Fruit fly (Drosophila melanogaster) whole organism, embryonic: Measurements from ENCODE around the gene CG33514.

Experiments used
- ATbp ChIP-seq: fragments of 200-800 bp; sonication (Bioruptor generic); optimal IDR thresholded peaks from 2 replicates; lab custom pipeline; 2017; ENCODE audit warnings: missing biosample characterization, mild to moderate bottlenecking, missing genetic modification characterization, missing genetic modification reagents
- Atf3 ChIP-seq: fragments of 200-800 bp; sonication (Bioruptor generic); optimal IDR thresholded peaks from 3 replicates; lab custom pipeline; 2016; ENCODE audit warnings: missing biosample characterization, missing genetic modification characterization
- Bdp1 ChIP-seq: fragments of 200-800 bp; sonication (Bioruptor generic); optimal IDR thresholded peaks from 3 replicates; lab custom pipeline; 2016; ENCODE audit warnings: missing biosample characterization, missing genetic modification characterization
- C15 ChIP-seq: fragments of 200-800 bp; sonication (Bioruptor generic); IDR thresholded peaks from 3 replicates; pipeline ENCODE4 v1.3.6; 2022; ENCODE audit warnings: missing biosample characterization, missing genetic modification characterization
- CG10565 ChIP-seq: fragments of 200-800 bp; sonication (Bioruptor generic); optimal IDR thresholded peaks from 3 replicates; lab custom pipeline; 2016; ENCODE audit warnings: missing biosample characterization, mild to moderate bottlenecking, missing genetic modification characterization
- CG12744 ChIP-seq: fragments of 200-800 bp; sonication (Bioruptor generic); optimal IDR thresholded peaks from 2 replicates; lab custom pipeline; 2016; ENCODE audit warnings: missing biosample characterization, missing genetic modification characterization
- CG13624 ChIP-seq: fragments of 200-800 bp; sonication (Bioruptor generic); optimal IDR thresholded peaks from 2 replicates; lab custom pipeline; 2016; ENCODE audit warnings: missing biosample characterization, missing genetic modification characterization
- CG14050 ChIP-seq: fragments of 200-800 bp; sonication (Bioruptor generic); IDR thresholded peaks from 3 replicates; pipeline ENCODE4 v1.3.6; 2022; ENCODE audit warnings: missing biosample characterization, missing genetic modification characterization
- CG14860 ChIP-seq: fragments of 200-800 bp; sonication (Bioruptor generic); IDR thresholded peaks from 3 replicates; pipeline ENCODE4 v1.3.6; 2022; ENCODE audit warnings: missing biosample characterization, missing genetic modification characterization; ENCODE audit not compliant: partially characterized antibody
- CG15696 ChIP-seq: fragments of 200-800 bp; sonication (Bioruptor generic); optimal IDR thresholded peaks from 2 replicates; lab custom pipeline; 2019; ENCODE audit warnings: missing biosample characterization, mild to moderate bottlenecking, missing genetic modification characterization, moderate library complexity
- CG18011 ChIP-seq: fragments of 200-800 bp; sonication (Bioruptor generic); optimal IDR thresholded peaks from 2 replicates; lab custom pipeline; 2017; ENCODE audit warnings: missing biosample characterization, missing genetic modification characterization, mild to moderate bottlenecking, moderate library complexity, missing genotype
- CG2120 ChIP-seq: fragments of 200-800 bp; sonication (Bioruptor generic); optimal IDR thresholded peaks from 3 replicates; lab custom pipeline; 2016; ENCODE audit warnings: missing biosample characterization, missing genetic modification characterization
- CG2875 ChIP-seq: fragments of 200-800 bp; sonication (Bioruptor generic); optimal IDR thresholded peaks from 2 replicates; lab custom pipeline; 2017; ENCODE audit warnings: missing biosample characterization, mild to moderate bottlenecking, missing genetic modification characterization, missing genetic modification reagents
- CG31388 ChIP-seq: fragments of 200-800 bp; sonication (Bioruptor generic); optimal IDR thresholded peaks from 2 replicates; lab custom pipeline; 2016; ENCODE audit warnings: missing biosample characterization, missing genetic modification characterization
- CG3838 ChIP-seq: fragments of 200-800 bp; sonication (Bioruptor generic); optimal IDR thresholded peaks from 3 replicates; lab custom pipeline; 2016; ENCODE audit warnings: missing biosample characterization, missing genetic modification characterization
- CG4404 ChIP-seq: fragments of 200-800 bp; sonication (Bioruptor generic); IDR thresholded peaks from 2 replicates; pipeline ENCODE4 v1.3.6; 2022; ENCODE audit warnings: missing biosample characterization, missing genetic modification characterization
- CG4820 ChIP-seq: fragments of 200-800 bp; sonication (Bioruptor generic); optimal IDR thresholded peaks from 3 replicates; lab custom pipeline; 2016; ENCODE audit warnings: missing biosample characterization, missing genetic modification characterization
- CG5245 ChIP-seq: fragments of 200-800 bp; sonication (Bioruptor generic); optimal IDR thresholded peaks from 3 replicates; lab custom pipeline; 2016; ENCODE audit warnings: missing biosample characterization, missing genetic modification characterization
- CG7928 ChIP-seq: fragments of 200-800 bp; sonication (Bioruptor generic); optimal IDR thresholded peaks from 2 replicates; lab custom pipeline; 2017; ENCODE audit warnings: missing biosample characterization, mild to moderate bottlenecking, missing genetic modification characterization
- CG8359 ChIP-seq: fragments of 200-800 bp; sonication (Bioruptor generic); optimal IDR thresholded peaks from 2 replicates; lab custom pipeline; 2017; ENCODE audit warnings: missing biosample characterization, mild to moderate bottlenecking, missing genetic modification characterization, borderline replicate concordance
- CG8944 ChIP-seq: fragments of 200-800 bp; sonication (Bioruptor generic); optimal IDR thresholded peaks from 3 replicates; lab custom pipeline; 2016; ENCODE audit warnings: missing biosample characterization, missing genetic modification characterization
- HLH3B ChIP-seq: fragments of 200-800 bp; sonication (Bioruptor generic); IDR thresholded peaks from 2 replicates; pipeline ENCODE4 v1.3.6; 2022; ENCODE audit warnings: missing biosample characterization, missing genetic modification characterization
- Opbp ChIP-seq: fragments of 200-800 bp; sonication (Bioruptor generic); IDR thresholded peaks from 3 replicates; pipeline ENCODE4 v1.3.6; 2022; ENCODE audit warnings: missing biosample characterization, missing genetic modification characterization; ENCODE audit not compliant: partially characterized antibody
- Pdp1 ChIP-seq, 2 experiments: fragments of 200-800 bp; sonication (Bioruptor generic); optimal IDR thresholded peaks; 3 replicates each; lab custom pipeline; 2016; ENCODE audit warnings: missing biosample characterization in 2 of 2, missing genetic modification characterization in 2 of 2, mild to moderate bottlenecking in 1 of 2, moderate library complexity in 1 of 2
- Rx ChIP-seq: fragments of 200-800 bp; sonication (Bioruptor generic); IDR thresholded peaks from 2 replicates; pipeline ENCODE4 v1.3.6; 2022; ENCODE audit warnings: missing biosample characterization, missing genetic modification characterization
- Sox100B ChIP-seq: fragments of 200-800 bp; sonication (Bioruptor generic); optimal IDR thresholded peaks from 3 replicates; lab custom pipeline; 2018; ENCODE audit warnings: missing biosample characterization, mild to moderate bottlenecking, missing genetic modification characterization
- Sry-δ ChIP-seq: fragments of 200-800 bp; sonication (Bioruptor generic); optimal IDR thresholded peaks from 2 replicates; lab custom pipeline; 2016; ENCODE audit warnings: missing biosample characterization, missing genetic modification characterization
- Ssrp ChIP-seq: fragments of 200-800 bp; sonication (Bioruptor generic); optimal IDR thresholded peaks from 2 replicates; lab custom pipeline; 2018; ENCODE audit warnings: missing biosample characterization, mild to moderate bottlenecking, missing genetic modification characterization, moderate library complexity
- Stat92E ChIP-seq, 3 experiments: fragments of >200 bp in 2 of 3; fragments of 200-800 bp in 1 of 3; sonication (Bioruptor generic) in 1 of 3; optimal IDR thresholded peaks; 2 replicates each; lab custom pipeline; 2017 to 2019; ENCODE audit warnings: missing biosample characterization in 3 of 3, missing genetic modification characterization in 3 of 3, mild to moderate bottlenecking in 1 of 3, moderate library complexity in 1 of 3
- Usf ChIP-seq: fragments of 200-800 bp; sonication (Bioruptor generic); optimal IDR thresholded peaks from 2 replicates; lab custom pipeline; 2017; ENCODE audit warnings: missing genotype, missing biosample characterization, missing genetic modification characterization
- Vsx1 ChIP-seq: fragments of 200-800 bp; sonication (Bioruptor generic); optimal IDR thresholded peaks from 2 replicates; lab custom pipeline; 2017; ENCODE audit warnings: missing biosample characterization, mild to moderate bottlenecking, missing genetic modification characterization, missing genetic modification reagents
- abd-A ChIP-seq: fragments of 200-800 bp; sonication (Bioruptor generic); optimal IDR thresholded peaks from 3 replicates; lab custom pipeline; 2019; ENCODE audit warnings: missing biosample characterization, mild to moderate bottlenecking, missing genetic modification characterization, moderate library complexity
- al ChIP-seq: fragments of 200-800 bp; sonication (Bioruptor generic); IDR thresholded peaks from 2 replicates; pipeline ENCODE4 v1.3.6; 2022; ENCODE audit warnings: missing biosample characterization, missing genetic modification characterization
- bab2 ChIP-seq: fragments of 200-800 bp; sonication (Bioruptor generic); optimal IDR thresholded peaks from 2 replicates; lab custom pipeline; 2016; ENCODE audit warnings: missing biosample characterization, missing genetic modification characterization
- bowl ChIP-seq: fragments of 200-800 bp; sonication (Bioruptor generic); IDR thresholded peaks from 2 replicates; pipeline ENCODE4 v1.3.6; 2022; ENCODE audit warnings: missing biosample characterization, missing genetic modification characterization
- chif ChIP-seq, 2 experiments: fragments of 200-800 bp; sonication (Bioruptor generic); optimal IDR thresholded peaks; 3 replicates each; lab custom pipeline; 2016; ENCODE audit warnings: missing biosample characterization in 2 of 2, missing genetic modification characterization in 2 of 2
- disco-r ChIP-seq: fragments of 200-800 bp; sonication (Bioruptor generic); optimal IDR thresholded peaks from 2 replicates; lab custom pipeline; 2016; ENCODE audit warnings: missing biosample characterization, missing genetic modification characterization
- jing ChIP-seq: fragments of 200-800 bp; sonication (Bioruptor generic); optimal IDR thresholded peaks from 2 replicates; lab custom pipeline; 2018; ENCODE audit warnings: missing biosample characterization, mild to moderate bottlenecking, missing genetic modification characterization
- knrl ChIP-seq: fragments of 200-800 bp; sonication (Bioruptor generic); IDR thresholded peaks from 3 replicates; pipeline ENCODE4 v1.3.6; 2022; ENCODE audit warnings: missing biosample characterization, missing genetic modification characterization; ENCODE audit not compliant: partially characterized antibody
- lov ChIP-seq, 2 experiments: fragments of 200-800 bp in 1 of 2; fragments of >200 bp in 1 of 2; sonication (Bioruptor generic) in 1 of 2; IDR thresholded peaks in 1 of 2; optimal IDR thresholded peaks in 1 of 2; 2 replicates in 1 of 2; 3 replicates in 1 of 2; pipeline versions ENCODE4 v1.3.6 to Lab custom; 2017 to 2022; ENCODE audit warnings: missing biosample characterization in 1 of 2, missing genetic modification characterization in 1 of 2
- nerfin-1 ChIP-seq: fragments of 200-800 bp; sonication (Bioruptor generic); optimal IDR thresholded peaks from 3 replicates; lab custom pipeline; 2019; ENCODE audit warnings: missing biosample characterization, mild to moderate bottlenecking, missing genetic modification characterization, moderate library complexity
- odd ChIP-seq: fragments of 200-800 bp; sonication (Bioruptor generic); optimal IDR thresholded peaks from 2 replicates; lab custom pipeline; 2017; ENCODE audit warnings: missing biosample characterization, mild to moderate bottlenecking, missing genetic modification characterization
- pan ChIP-seq, 4 experiments: fragments of >200 bp in 3 of 4; fragments of 200-800 bp in 1 of 4; sonication (Bioruptor generic) in 1 of 4; optimal IDR thresholded peaks in 3 of 4; IDR thresholded peaks in 1 of 4; 2 replicates each; pipeline versions ENCODE4 v1.3.6 to Lab custom; 2017 to 2022; ENCODE audit warnings: missing biosample characterization in 2 of 4, missing genetic modification characterization in 2 of 4, mixed read lengths in 1 of 4
- pfk ChIP-seq: fragments of 200-800 bp; sonication (Bioruptor generic); optimal IDR thresholded peaks from 2 replicates; lab custom pipeline; 2018; ENCODE audit warnings: missing biosample characterization, mild to moderate bottlenecking, missing genetic modification characterization, moderate library complexity
- ranshi ChIP-seq: fragments of 200-800 bp; sonication (Bioruptor generic); IDR thresholded peaks from 2 replicates; pipeline ENCODE4 v1.3.6; 2022; ENCODE audit warnings: missing biosample characterization, missing genetic modification characterization
- so ChIP-seq: fragments of 200-800 bp; sonication (Bioruptor generic); IDR thresholded peaks from 3 replicates; pipeline ENCODE4 v1.3.6; 2022; ENCODE audit warnings: missing biosample characterization, missing genetic modification characterization
- tin ChIP-seq: fragments of 200-800 bp; sonication (Bioruptor generic); optimal IDR thresholded peaks from 3 replicates; lab custom pipeline; 2016; ENCODE audit warnings: missing biosample characterization, missing genetic modification characterization
- toy ChIP-seq: fragments of 200-800 bp; sonication (Bioruptor generic); IDR thresholded peaks from 2 replicates; pipeline ENCODE4 v1.3.6; 2022; ENCODE audit warnings: missing biosample characterization, missing genetic modification characterization

Gene CG33514

dm6 chr3L:4406653-4407257, 41.5 kb downstream of the CG33514 start, which contains the start of gene TP53INP (continued):
- TF ChIP-seq ranshi (peak; percentile 67), CG4820 (peak; percentile 84), CG14860 (GFP tag; lab: Robert Waterston, UW) (no peak), CG18011 (GFP tag; lab: Kevin White, UChicago) (peak; percentile 60), odd (GFP tag; lab: Kevin White, UChicago) (peak; percentile 93), CG7928 (GFP tag; lab: Kevin White, UChicago) (peak; percentile 31), CG8944 (GFP tag; lab: Kevin White, UChicago) (peak; percentile 69), CG2120 (GFP tag; lab: Kevin White, UChicago) (peak; percentile 81), bowl (GFP tag; lab: Robert Waterston, UW) (no peak), CG4404 (peak; percentile 69), knrl (no peak), ATbp (GFP tag; lab: Kevin White, UChicago) (peak; percentile 81), CG13624 (GFP tag; lab: Kevin White, UChicago) (peak; percentile 77), nerfin-1 (tag; lab: Kevin White, UChicago) (peak; percentile 82), bab2 (peak; percentile 62), tin (peak; percentile 84), chif (GFP tag; optimal IDR thresholded peaks at IDR 0.05; lab: Kevin White, UChicago) (peak; percentile 64 to 77), CG12744 (peak; percentile 43), Usf (GFP tag; lab: Kevin White, UChicago) (peak; percentile 74), Sry-δ (GFP tag; lab: Kevin White, UChicago) (peak; percentile 36), CG3838 (GFP tag; lab: Kevin White, UChicago) (peak; percentile 30), Pdp1 (GFP tag; optimal IDR thresholded peaks at IDR 0.05; lab: Kevin White, UChicago) (peak; percentile 69 to 80), CG15696 (tag; lab: Kevin White, UChicago) (peak; percentile 84), abd-A (tag; lab: Kevin White, UChicago) (no peak), HLH3B (GFP tag; lab: Robert Waterston, UW) (peak; percentile 68), Bdp1 (GFP tag; lab: Kevin White, UChicago) (peak; percentile 21), Opbp (GFP tag; lab: Robert Waterston, UW) (peak; percentile 58; the same call in 1 of the 3 replicates), pan (optimal IDR thresholded peaks at IDR 0.05; lab: Kevin White, UChicago) (no peak), pan (GFP tag; optimal IDR thresholded peaks at IDR 0.05 in 1 of 2, IDR thresholded peaks at IDR 0.05 in 1 of 2) (no peak), al (peak; percentile 44; the same call in 1 of the 2 replicates), Rx (peak; percentile 53), Sox100B (peak; percentile 93), disco-r (GFP tag; lab: Kevin White, UChicago) (peak; percentile 54), CG31388 (peak; percentile 37), toy (GFP tag; lab: Robert Waterston, UW) (no peak), Vsx1 (GFP tag; lab: Kevin White, UChicago) (peak; percentile 52), CG5245 (GFP tag; lab: Kevin White, UChicago) (peak; percentile 65), CG10565 (GFP tag; lab: Kevin White, UChicago) (peak; percentile 26), CG8359 (GFP tag; lab: Kevin White, UChicago) (peak; percentile 71), so (peak; percentile 72; the same call in 1 of the 3 replicates), C15 (GFP tag; lab: Robert Waterston, UW) (no peak), CG2875 (GFP tag; lab: Kevin White, UChicago) (peak; percentile 80), pfk (GFP tag; lab: Kevin White, UChicago) (no peak), Atf3 (GFP tag; lab: Kevin White, UChicago) (peak; percentile 65), CG14050 (GFP tag; lab: Robert Waterston, UW) (peak; percentile 54), Stat92E (GFP tag; optimal IDR thresholded peaks at IDR 0.05; lab: Kevin White, UChicago) (peak in 1 of 3 experiments; percentile 66), lov (optimal IDR thresholded peaks at IDR 0.05; lab: Kevin White, UChicago) (no peak), lov (GFP tag; IDR thresholded peaks at IDR 0.05; lab: Robert Waterston, UW) (peak; percentile 39; the same call in 1 of the 3 replicates), Ssrp (tag; lab: Kevin White, UChicago) (peak; percentile 89), jing (GFP tag; lab: Kevin White, UChicago) (peak; percentile 65)
